Fruit fly (Drosophila melanogaster): Measurements from ENCODE around the gene CG9641.

dm6 chr2L:2999113-2999512 is 22.5 kb upstream of the CG9641 start, which contains the start of gene Ccdc85:
- TF ChIP-seq tap (tag; optimal IDR thresholded peaks at IDR 0.05) (no peak), hkb (optimal IDR thresholded peaks at IDR 0.05) (no peak), hkb (GFP tag; IDR thresholded peaks at IDR 0.05) (0 out of 2 replicates have a peak, but pooled peaks have one; percentile 7), Trl (optimal IDR thresholded peaks at IDR 0.05) (no peak), Trl (GFP tag; optimal IDR thresholded peaks at IDR 0.05) (no peak), CG12659 (GFP tag; optimal IDR thresholded peaks at IDR 0.05) (peak; percentile 51), Side (GFP tag; optimal IDR thresholded peaks at IDR 0.05) (peak; percentile 19), Abd-B (GFP tag; optimal IDR thresholded peaks at IDR 0.05) (no peak), Bteb2 (GFP tag; optimal IDR thresholded peaks at IDR 0.05) (no peak), CG13424 (tag; optimal IDR thresholded peaks at IDR 0.05) (peak; percentile 14), aop (GFP tag; IDR thresholded peaks at IDR 0.05) (no peak)

All from whole organism, embryonic.